Worm (Caenorhabditis elegans) whole organism, young adult: ENCODE measurements around the gene Y6E2A.4.
"Not testable (repeated sequence)": the region's sequence is repeated elsewhere in the genome, so short reads cannot be mapped to it uniquely, and the experiment has no call there.

Source experiments
- B0336.3 ChIP-seq: fragments of 200-800 bp; sonication (Bioruptor generic); IDR thresholded peaks from 2 replicates; pipeline ENCODE4 v1.3.6; 2022; ENCODE audit warnings: missing genetic modification characterization, missing compliant biosample characterization
- C06A6.2 ChIP-seq: fragments of 200-800 bp; sonication (Bioruptor generic); conservative IDR thresholded peaks from 2 replicates; pipeline ENCODE4 v1.3.6; 2022; ENCODE audit warnings: missing genetic modification characterization, missing compliant biosample characterization
- F23B12.7 ChIP-seq: sonication (generic microtip); optimal IDR thresholded peaks from 2 replicates; lab custom pipeline; 2017; ENCODE audit warnings: missing genetic modification characterization, mild to moderate bottlenecking, missing compliant biosample characterization, antibody characterized with exemption, moderate library complexity; ENCODE audit not compliant: insufficient read depth
- F33H1.4 ChIP-seq: fragments of 200-800 bp; sonication (Bioruptor generic); IDR thresholded peaks from 2 replicates; pipeline ENCODE4 v1.3.6; 2022; ENCODE audit warnings: missing genetic modification reagents, missing genetic modification characterization, missing compliant biosample characterization
- F39B2.1 ChIP-seq: fragments of 200-800 bp; sonication (Bioruptor generic); IDR thresholded peaks from 2 replicates; pipeline ENCODE4 v1.3.6; 2022; ENCODE audit warnings: missing genetic modification reagents, missing genetic modification characterization, missing compliant biosample characterization
- F57C9.4 ChIP-seq: sonication (generic microtip); optimal IDR thresholded peaks from 2 replicates; lab custom pipeline; 2017; ENCODE audit warnings: mild to moderate bottlenecking, missing genetic modification characterization, missing compliant biosample characterization
- Y53G8AR.9 ChIP-seq: fragments of 200-800 bp; sonication (Bioruptor generic); conservative IDR thresholded peaks from 2 replicates; pipeline ENCODE4 v1.3.6; 2022; ENCODE audit warnings: missing genetic modification reagents, missing genetic modification characterization, missing compliant biosample characterization
- atf-7 ChIP-seq: sonication (generic microtip); optimal IDR thresholded peaks from 2 replicates; lab custom pipeline; 2017; ENCODE audit warnings: mild to moderate bottlenecking, missing genetic modification characterization, missing compliant biosample characterization
- ceh-100 ChIP-seq: fragments of 200-800 bp; sonication (Bioruptor generic); IDR thresholded peaks from 2 replicates; pipeline ENCODE4 v1.3.6; 2022; ENCODE audit warnings: missing genetic modification reagents, missing genetic modification characterization, missing compliant biosample characterization
- ceh-27 ChIP-seq: fragments of 200-800 bp; sonication (Bioruptor generic); optimal IDR thresholded peaks from 2 replicates; lab custom pipeline; 2018; ENCODE audit warnings: mild to moderate bottlenecking, missing genetic modification characterization, moderate library complexity, missing compliant biosample characterization
- ceh-91 ChIP-seq: fragments of 200-800 bp; sonication (Bioruptor generic); IDR thresholded peaks from 2 replicates; pipeline ENCODE4 v1.3.6; 2022; ENCODE audit warnings: missing genetic modification reagents, missing genetic modification characterization, missing compliant biosample characterization
- chd-7 ChIP-seq: sonication (generic microtip); optimal IDR thresholded peaks from 2 replicates; lab custom pipeline; 2016; ENCODE audit warnings: mild to moderate bottlenecking, missing genetic modification characterization, moderate library complexity, missing compliant biosample characterization
- die-1 ChIP-seq: sonication (generic microtip); optimal IDR thresholded peaks from 2 replicates; lab custom pipeline; 2016; ENCODE audit warnings: missing genotype, mild to moderate bottlenecking, missing genetic modification characterization, missing compliant biosample characterization
- efl-1 ChIP-seq: fragments of 150-350 bp; optimal IDR thresholded peaks from 2 replicates; lab custom pipeline; 2014; ENCODE audit warnings: missing biosample characterization, missing genetic modification reagents, missing genetic modification characterization
- ets-4 ChIP-seq: fragments of 200-800 bp; sonication (Bioruptor generic); optimal IDR thresholded peaks from 2 replicates; lab custom pipeline; 2018; ENCODE audit warnings: mild to moderate bottlenecking, missing genetic modification characterization, missing compliant biosample characterization
- gei-17 ChIP-seq: fragments of 200-800 bp; sonication (Bioruptor generic); optimal IDR thresholded peaks from 2 replicates; lab custom pipeline; 2018; ENCODE audit warnings: mild to moderate bottlenecking, missing genetic modification characterization, missing compliant biosample characterization
- hlh-12 ChIP-seq: sonication (generic microtip); optimal IDR thresholded peaks from 2 replicates; lab custom pipeline; 2016; ENCODE audit warnings: missing genetic modification characterization, missing compliant biosample characterization
- hmg-1.2 ChIP-seq: fragments of 200-800 bp; sonication (Bioruptor generic); IDR thresholded peaks from 2 replicates; pipeline ENCODE4 v1.3.6; 2022; ENCODE audit warnings: missing genetic modification reagents, missing genetic modification characterization, missing compliant biosample characterization
- let-526 ChIP-seq: fragments of 200-800 bp; sonication (Bioruptor generic); IDR thresholded peaks from 2 replicates; pipeline ENCODE4 v1.3.6; 2022; ENCODE audit warnings: missing genetic modification reagents, missing genetic modification characterization, missing compliant biosample characterization
- lsy-27 ChIP-seq: sonication (generic microtip); optimal IDR thresholded peaks from 2 replicates; lab custom pipeline; 2017; ENCODE audit warnings: missing genetic modification characterization, mild to moderate bottlenecking, missing compliant biosample characterization, antibody characterized with exemption, missing genotype, borderline replicate concordance; ENCODE audit not compliant: insufficient read depth
- madf-10 ChIP-seq: sonication (generic microtip); optimal IDR thresholded peaks from 2 replicates; lab custom pipeline; 2016; ENCODE audit warnings: mild to moderate bottlenecking, missing genetic modification characterization, missing compliant biosample characterization
- madf-6 ChIP-seq: fragments of 200-800 bp; sonication (Bioruptor generic); IDR thresholded peaks from 2 replicates; pipeline ENCODE4 v1.3.6; 2022; ENCODE audit warnings: missing genetic modification reagents, missing genetic modification characterization, missing compliant biosample characterization
- nhr-120 ChIP-seq: fragments of 200-800 bp; sonication (Bioruptor generic); IDR thresholded peaks from 2 replicates; pipeline ENCODE4 v1.3.6; 2022; ENCODE audit warnings: missing genetic modification characterization, missing compliant biosample characterization
- rcor-1 ChIP-seq: fragments of 200-800 bp; sonication (Bioruptor generic); IDR thresholded peaks from 2 replicates; pipeline ENCODE4 v1.3.6; 2022; ENCODE audit warnings: missing genetic modification reagents, missing genetic modification characterization, missing compliant biosample characterization
- repo-1 ChIP-seq: sonication (generic microtip); optimal IDR thresholded peaks from 2 replicates; lab custom pipeline; 2017; ENCODE audit warnings: mild to moderate bottlenecking, missing genetic modification characterization, missing compliant biosample characterization
- snpc-1.3 ChIP-seq: sonication (generic microtip); optimal IDR thresholded peaks from 2 replicates; lab custom pipeline; 2017; ENCODE audit warnings: missing genetic modification characterization, mild to moderate bottlenecking, missing compliant biosample characterization, antibody characterized with exemption, moderate library complexity, missing genotype, missing genetic modification reagents; ENCODE audit not compliant: insufficient read depth
- tbp1 ChIP-seq: fragments of 200-800 bp; sonication (Bioruptor generic); optimal IDR thresholded peaks from 2 replicates; lab custom pipeline; 2018; ENCODE audit warnings: mild to moderate bottlenecking, missing genetic modification characterization, missing compliant biosample characterization
- tlf-1 ChIP-seq: fragments of 200-800 bp; sonication (Bioruptor generic); optimal IDR thresholded peaks from 2 replicates; lab custom pipeline; 2018; ENCODE audit warnings: mild to moderate bottlenecking, missing genetic modification characterization, missing compliant biosample characterization
- unc-130 ChIP-seq: sonication (generic microtip); optimal IDR thresholded peaks from 2 replicates; lab custom pipeline; 2016; ENCODE audit warnings: missing genetic modification reagents, missing genetic modification characterization, missing compliant biosample characterization
- unc-62 ChIP-seq: fragments of 150-350 bp; optimal IDR thresholded peaks from 2 replicates; lab custom pipeline; 2014; ENCODE audit warnings: missing biosample characterization, missing genetic modification reagents, missing genetic modification characterization
- zfh-2 ChIP-seq: fragments of 200-800 bp; sonication (Bioruptor generic); conservative IDR thresholded peaks from 2 replicates; pipeline ENCODE4 v1.3.6; 2022; ENCODE audit warnings: missing genetic modification reagents, missing genetic modification characterization, missing compliant biosample characterization
- ztf-18 ChIP-seq: sonication (generic microtip); optimal IDR thresholded peaks from 2 replicates; lab custom pipeline; 2016; ENCODE audit warnings: missing genotype, mild to moderate bottlenecking, missing genetic modification characterization, missing compliant biosample characterization

Gene Y6E2A.4

ce11 chrV:15750130-15750529 is 33.6 kb upstream of the Y6E2A.4 start, which contains the start of gene str-6:
str-6 (minus strand) TSS chrV:15750230.
- TF ChIP-seq ceh-91 (GFP tag; lab: Robert Waterston, UW): no peak
- no peak for TF ChIP-seq efl-1
- no peak for TF ChIP-seq zfh-2
- TF ChIP-seq C06A6.2 (GFP tag; lab: Robert Waterston, UW): no peak
- no peak for TF ChIP-seq madf-6 (GFP tag; lab: Robert Waterston, UW)
- TF ChIP-seq Y53G8AR.9 (GFP tag; lab: Robert Waterston, UW): no peak
- TF ChIP-seq ceh-27 (GFP tag; lab: Kevin White, UChicago): no peak
- TF ChIP-seq hlh-12 (tag; lab: Kevin White, UChicago): no peak
- no peak for TF ChIP-seq let-526 (GFP tag; lab: Robert Waterston, UW)
- no peak for TF ChIP-seq die-1 (tag; lab: Kevin White, UChicago)
- TF ChIP-seq lsy-27 (tag; lab: Kevin White, UChicago): no peak
- no peak for TF ChIP-seq madf-10 (tag; lab: Kevin White, UChicago)
- no peak for TF ChIP-seq hmg-1.2 (GFP tag; lab: Robert Waterston, UW)
- no peak for TF ChIP-seq F39B2.1 (GFP tag; lab: Robert Waterston, UW)
- no peak for TF ChIP-seq snpc-1.3 (tag; lab: Kevin White, UChicago)
- TF ChIP-seq ztf-18 (tag; lab: Kevin White, UChicago): no peak
- TF ChIP-seq tlf-1 (GFP tag; lab: Kevin White, UChicago): no peak
- TF ChIP-seq unc-62 (GFP tag; lab: Kevin White, UChicago): no peak
- TF ChIP-seq rcor-1 (GFP tag; lab: Robert Waterston, UW): no peak

DNA sequence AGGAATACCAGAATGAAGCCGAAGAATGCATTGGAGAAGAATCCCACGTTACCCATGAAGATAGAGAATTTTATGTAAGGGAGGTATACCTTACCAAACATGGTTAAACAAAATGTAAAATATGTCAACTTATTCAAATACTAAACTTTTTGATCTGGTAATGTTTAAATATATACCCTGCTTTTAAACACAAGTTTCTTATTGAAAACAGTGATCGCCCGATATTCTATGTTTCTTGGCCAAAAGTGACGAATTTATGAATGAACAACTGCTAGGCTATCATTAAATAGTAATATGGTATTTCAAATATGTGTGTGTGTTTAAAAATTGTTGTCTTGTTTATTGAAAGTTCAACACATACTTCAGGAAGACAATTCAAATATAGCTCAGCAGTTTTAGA is 31.8 kb upstream of the Y6E2A.4 start, which contains the start of gene T23D5.8:
Gene T23D5.8 (minus strand): TSS at position 101 of the 400 bp plus-strand sequence.
- TF ChIP-seq atf-7 (tag; lab: Kevin White, UChicago); unc-130 (GFP tag; lab: Kevin White, UChicago); chd-7 (tag; lab: Kevin White, UChicago): not testable (repeated sequence)

- TF ChIP-seq F23B12.7; gei-17 (GFP tag; lab: Kevin White, UChicago); ets-4 (GFP tag; lab: Kevin White, UChicago): not testable (repeated sequence)
- TF ChIP-seq, all 124 proteins: peak for 0; not testable (repeated sequence) for 124
Measured at ce11 chrV:15744366-15744765, 27.8 kb upstream of the Y6E2A.4 start, which contains the start of gene str-19. str-19 (minus strand) TSS chrV:15744466.

DNA sequence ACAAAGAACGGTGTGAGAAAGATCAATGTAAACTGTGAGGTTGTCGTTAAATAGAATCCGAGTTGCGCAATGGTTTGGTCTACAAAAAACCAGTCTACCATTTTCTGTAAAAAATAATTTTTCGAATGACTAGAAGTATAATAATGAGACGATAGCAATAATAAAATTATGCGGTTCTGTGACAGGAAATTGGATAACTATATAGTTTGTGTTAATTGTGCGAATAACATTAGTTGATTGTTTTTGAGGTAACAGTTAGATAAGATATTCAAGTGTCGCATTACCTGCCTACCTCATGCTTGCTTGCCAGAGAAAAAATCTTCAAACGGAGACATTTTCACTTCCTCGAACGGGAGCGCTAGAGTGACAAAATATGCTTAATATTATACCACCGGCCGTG is 25.3 kb upstream of the Y6E2A.4 start, which contains the start of gene str-18:
Gene str-18 (minus strand): TSS at position 101 of the 400 bp plus-strand sequence.
- TF ChIP-seq nhr-120 (no peak), repo-1 (tag; lab: Kevin White, UChicago) (no peak)

DNA sequence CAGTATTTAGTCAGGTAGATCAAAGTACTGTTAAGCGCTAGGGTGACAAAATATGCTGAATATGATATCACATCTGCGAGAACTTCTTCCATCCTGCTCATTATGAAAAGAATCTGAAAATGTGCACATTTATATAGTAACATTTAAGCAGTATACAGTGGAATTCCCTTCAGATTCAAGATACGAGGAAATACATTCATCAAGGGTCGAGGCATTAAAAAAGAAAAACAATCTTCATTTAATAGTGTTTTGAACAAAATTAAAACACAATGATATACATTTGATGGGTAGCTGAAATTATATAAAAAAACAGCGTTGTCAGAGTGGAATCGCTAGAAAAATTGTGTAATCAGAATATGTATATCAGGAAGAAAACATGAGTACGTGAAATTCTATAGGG is 19.1 kb upstream of the Y6E2A.4 start, which contains the start of gene str-27:
Gene str-27 (minus strand): TSS at position 101 of the 400 bp plus-strand sequence.
- TF ChIP-seq B0336.3 (GFP tag; lab: Robert Waterston, UW) (no peak), tbp1 (GFP tag; lab: Kevin White, UChicago) (no peak), F33H1.4 (GFP tag; lab: Robert Waterston, UW) (no peak), ceh-100 (GFP tag; lab: Robert Waterston, UW) (no peak), F57C9.4 (tag; lab: Kevin White, UChicago) (no peak)
- TF ChIP-seq, all 124 proteins: peak for 0
